Fruit fly (Drosophila melanogaster) whole organism, adult: ENCODE data around the gene Cpr67Fa2.

Experiments
- CG14711 ChIP-seq: fragments of 200-800 bp; sonication (Bioruptor generic); optimal IDR thresholded peaks from 2 replicates; lab custom pipeline; 2018; ENCODE audit warnings: missing biosample characterization, mild to moderate bottlenecking, missing genetic modification characterization, moderate library complexity
- CG33017 ChIP-seq: fragments of 200-800 bp; sonication (Bioruptor generic); optimal IDR thresholded peaks from 2 replicates; lab custom pipeline; 2018; ENCODE audit warnings: missing biosample characterization, mild to moderate bottlenecking, missing genetic modification characterization, moderate library complexity
- CG5204 ChIP-seq: fragments of 200-800 bp; sonication (Bioruptor generic); optimal IDR thresholded peaks from 2 replicates; lab custom pipeline; 2016; ENCODE audit warnings: missing biosample characterization, missing genetic modification characterization
- CG7045 ChIP-seq: fragments of 200-800 bp; sonication (Bioruptor generic); optimal IDR thresholded peaks from 2 replicates; lab custom pipeline; 2017; ENCODE audit warnings: missing biosample characterization, mild to moderate bottlenecking, missing genetic modification characterization
- Clk ChIP-seq: fragments of 200-800 bp; sonication (Bioruptor generic); optimal IDR thresholded peaks from 2 replicates; lab custom pipeline; 2017; ENCODE audit warnings: missing biosample characterization, missing genetic modification characterization
- Crg-1 ChIP-seq: fragments of 200-800 bp; sonication (Bioruptor generic); optimal IDR thresholded peaks from 2 replicates; lab custom pipeline; 2016; ENCODE audit warnings: missing biosample characterization, missing genetic modification characterization
- bab1 ChIP-seq: fragments of 200-800 bp; sonication (Bioruptor generic); optimal IDR thresholded peaks from 3 replicates; lab custom pipeline; 2019; ENCODE audit warnings: missing biosample characterization, mild to moderate bottlenecking, missing genetic modification characterization, moderate library complexity
- kay ChIP-seq: fragments of 200-800 bp; sonication (Bioruptor generic); peaks from one replicate; lab custom pipeline; 2016; ENCODE audit warnings: missing biosample characterization, missing genetic modification characterization, borderline replicate concordance
- tj ChIP-seq: fragments of 200-800 bp; sonication (Bioruptor generic); optimal IDR thresholded peaks from 3 replicates; lab custom pipeline; 2017; ENCODE audit warnings: missing biosample characterization, mild to moderate bottlenecking, missing genetic modification characterization, moderate library complexity

- no peak for TF ChIP-seq CG5204 (GFP tag; lab: Kevin White, UChicago)
- TF ChIP-seq CG14711 (tag; lab: Kevin White, UChicago) = no peak
- no peak for TF ChIP-seq Crg-1
- no peak for TF ChIP-seq CG7045
- no peak for TF ChIP-seq kay
- TF ChIP-seq bab1 = no peak
- no peak for TF ChIP-seq CG33017 (tag; lab: Kevin White, UChicago)
- no peak for TF ChIP-seq tj
- no peak for TF ChIP-seq Clk
These were observed 46.6 kb downstream of the Cpr67Fa2 start for dm6 chr3L:10938108-10938507.
